Fruit fly (Drosophila melanogaster) whole organism, embryonic: ENCODE results near the gene CG46523.

Experiments used
- CG10267 ChIP-seq: fragments of 200-800 bp; sonication (Bioruptor generic); optimal IDR thresholded peaks from 2 replicates; lab custom pipeline; 2018; ENCODE audit warnings: missing biosample characterization, mild to moderate bottlenecking, missing genetic modification characterization, moderate library complexity
- CG12391 ChIP-seq: fragments of 200-800 bp; sonication (Bioruptor generic); optimal IDR thresholded peaks from 3 replicates; lab custom pipeline; 2018; ENCODE audit warnings: missing biosample characterization, mild to moderate bottlenecking, missing genetic modification characterization, moderate library complexity
- CG13894 ChIP-seq: fragments of 200-800 bp; sonication (Bioruptor generic); optimal IDR thresholded peaks from 3 replicates; lab custom pipeline; 2018; ENCODE audit warnings: missing biosample characterization, mild to moderate bottlenecking, missing genetic modification characterization, moderate library complexity
- CG15073 ChIP-seq: fragments of 200-800 bp; sonication (Bioruptor generic); optimal IDR thresholded peaks from 2 replicates; lab custom pipeline; 2016; ENCODE audit warnings: missing biosample characterization, missing genetic modification characterization
- CG1603 ChIP-seq: fragments of 200-800 bp; sonication (Bioruptor generic); optimal IDR thresholded peaks from 2 replicates; lab custom pipeline; 2019; ENCODE audit warnings: missing biosample characterization, mild to moderate bottlenecking, missing genetic modification characterization, moderate library complexity
- CG17186 ChIP-seq: fragments of 200-800 bp; sonication (Bioruptor generic); optimal IDR thresholded peaks from 3 replicates; lab custom pipeline; 2017; ENCODE audit warnings: missing biosample characterization, missing genetic modification reagents, missing genetic modification characterization
- CG32532 ChIP-seq: fragments of 200-800 bp; sonication (Bioruptor generic); IDR thresholded peaks from 2 replicates; pipeline ENCODE4 v1.3.6; 2022; ENCODE audit warnings: missing biosample characterization, missing genetic modification characterization
- CG7556 ChIP-seq: fragments of 200-800 bp; sonication (Bioruptor generic); optimal IDR thresholded peaks from 2 replicates; lab custom pipeline; 2017; ENCODE audit warnings: missing biosample characterization, mild to moderate bottlenecking, missing genetic modification characterization
- CG7963 ChIP-seq: fragments of 200-800 bp; sonication (Bioruptor generic); IDR thresholded peaks from 3 replicates; pipeline ENCODE4 v1.3.6; 2022; ENCODE audit warnings: missing biosample characterization, missing genetic modification characterization; ENCODE audit not compliant: partially characterized antibody
- CG8089 ChIP-seq: fragments of 200-800 bp; sonication (Bioruptor generic); optimal IDR thresholded peaks from 3 replicates; lab custom pipeline; 2016; ENCODE audit warnings: missing biosample characterization, missing genetic modification characterization
- CG8359 ChIP-seq: fragments of 200-800 bp; sonication (Bioruptor generic); optimal IDR thresholded peaks from 2 replicates; lab custom pipeline; 2017; ENCODE audit warnings: missing biosample characterization, mild to moderate bottlenecking, missing genetic modification characterization, borderline replicate concordance
- CG8478 ChIP-seq: fragments of >200 bp; optimal IDR thresholded peaks from 2 replicates; lab custom pipeline; 2018
- CG9932 ChIP-seq: fragments of 200-800 bp; sonication (Bioruptor generic); IDR thresholded peaks from 2 replicates; pipeline ENCODE4 v1.3.6; 2022; ENCODE audit warnings: missing biosample characterization, missing genetic modification characterization
- CkIIα-i1 ChIP-seq: fragments of 200-800 bp; sonication (Bioruptor generic); IDR thresholded peaks from 2 replicates; pipeline ENCODE4 v1.3.6; 2022; ENCODE audit warnings: missing biosample characterization, missing genetic modification characterization
- Deaf1 ChIP-seq: fragments of 200-800 bp; optimal IDR thresholded peaks from 3 replicates; lab custom pipeline; 2019; ENCODE audit warnings: missing biosample characterization, mild to moderate bottlenecking, missing genetic modification characterization, moderate library complexity
- Dek ChIP-seq: fragments of 200-800 bp; sonication (Bioruptor generic); optimal IDR thresholded peaks from 3 replicates; lab custom pipeline; 2019; ENCODE audit warnings: missing biosample characterization, mild to moderate bottlenecking, missing genetic modification characterization, moderate library complexity
- Dp ChIP-seq: fragments of 200-800 bp; sonication (Bioruptor generic); optimal IDR thresholded peaks from 2 replicates; lab custom pipeline; 2018; ENCODE audit warnings: missing biosample characterization, mild to moderate bottlenecking, missing genetic modification characterization, moderate library complexity
- Eip74EF ChIP-seq, 2 experiments: fragments of 200-800 bp in 1 of 2; fragments of >200 bp in 1 of 2; sonication (Bioruptor generic) in 1 of 2; optimal IDR thresholded peaks; 2 replicates each; lab custom pipeline; 2017 to 2019; ENCODE audit warnings: missing biosample characterization in 2 of 2, missing genetic modification characterization in 2 of 2, mild to moderate bottlenecking in 1 of 2, moderate library complexity in 1 of 2
- HLH4C ChIP-seq: fragments of 200-800 bp; sonication (Bioruptor generic); IDR thresholded peaks from 3 replicates; pipeline ENCODE4 v1.3.6; 2022; ENCODE audit warnings: missing biosample characterization, missing genetic modification characterization; ENCODE audit not compliant: partially characterized antibody
- HLHmδ ChIP-seq: fragments of 200-800 bp; sonication (Bioruptor generic); optimal IDR thresholded peaks from 2 replicates; lab custom pipeline; 2018; ENCODE audit warnings: missing biosample characterization, mild to moderate bottlenecking, missing genetic modification characterization, moderate library complexity
- Hmr ChIP-seq: fragments of 200-800 bp; sonication (Bioruptor generic); optimal IDR thresholded peaks from 3 replicates; lab custom pipeline; 2017; ENCODE audit warnings: mild to moderate bottlenecking, missing biosample characterization, missing genetic modification reagents, missing genetic modification characterization
- Med ChIP-seq: fragments of 200-800 bp; sonication (Bioruptor generic); peaks from one replicate; lab custom pipeline; 2016; ENCODE audit warnings: missing biosample characterization, missing genetic modification characterization, mild to moderate bottlenecking, inconsistent platforms, moderate library complexity
- NC2α ChIP-seq: fragments of 200-800 bp; sonication (Bioruptor generic); optimal IDR thresholded peaks from 2 replicates; lab custom pipeline; 2016; ENCODE audit warnings: missing biosample characterization, missing genetic modification characterization
- Oli ChIP-seq: fragments of 200-800 bp; sonication (Bioruptor generic); optimal IDR thresholded peaks from 2 replicates; lab custom pipeline; 2018; ENCODE audit warnings: missing biosample characterization, mild to moderate bottlenecking, missing genetic modification characterization, moderate library complexity
- Sox102F ChIP-seq: fragments of 200-800 bp; sonication (Bioruptor generic); optimal IDR thresholded peaks from 2 replicates; lab custom pipeline; 2018; ENCODE audit warnings: missing biosample characterization, mild to moderate bottlenecking, missing genetic modification characterization, moderate library complexity
- Spps ChIP-seq: fragments of 200-800 bp; sonication (Bioruptor generic); optimal IDR thresholded peaks from 2 replicates; lab custom pipeline; 2018; ENCODE audit warnings: missing biosample characterization, mild to moderate bottlenecking, missing genetic modification characterization
- Trl ChIP-seq, 3 experiments: fragments of >200 bp in 2 of 3; fragments of 200-800 bp in 1 of 3; sonication (Bioruptor generic) in 1 of 3; optimal IDR thresholded peaks; 2 replicates in 1 of 3; 3 replicates in 2 of 3; lab custom pipeline; 2016 to 2017; ENCODE audit warnings: missing biosample characterization in 1 of 3, missing genetic modification characterization in 1 of 3
- Xbp1 ChIP-seq: fragments of 200-800 bp; sonication (Bioruptor generic); optimal IDR thresholded peaks from 3 replicates; lab custom pipeline; 2016; ENCODE audit warnings: missing biosample characterization, mild to moderate bottlenecking, missing genetic modification characterization
- cato ChIP-seq: fragments of 200-800 bp; sonication (Bioruptor generic); optimal IDR thresholded peaks from 2 replicates; lab custom pipeline; 2016; ENCODE audit warnings: missing biosample characterization, missing genetic modification characterization, borderline replicate concordance
- cg ChIP-seq: fragments of 200-800 bp; sonication (Bioruptor generic); optimal IDR thresholded peaks from 3 replicates; lab custom pipeline; 2019; ENCODE audit warnings: missing biosample characterization, mild to moderate bottlenecking, missing genetic modification characterization, moderate library complexity
- crc ChIP-seq: fragments of 200-800 bp; sonication (Bioruptor generic); optimal IDR thresholded peaks from 2 replicates; lab custom pipeline; 2016; ENCODE audit warnings: missing biosample characterization, missing genetic modification characterization
- cwo ChIP-seq: fragments of 200-800 bp; sonication (Bioruptor generic); optimal IDR thresholded peaks from 3 replicates; lab custom pipeline; 2017; ENCODE audit warnings: missing biosample characterization, missing genetic modification characterization, mild to moderate bottlenecking, moderate library complexity, missing genetic modification reagents
- en ChIP-seq: fragments of 200-800 bp; sonication (Bioruptor generic); optimal IDR thresholded peaks from 2 replicates; lab custom pipeline; 2016; ENCODE audit warnings: missing biosample characterization, missing genetic modification characterization
- fd3F ChIP-seq: fragments of 200-800 bp; sonication (Bioruptor generic); optimal IDR thresholded peaks from 2 replicates; lab custom pipeline; 2018; ENCODE audit warnings: missing biosample characterization, mild to moderate bottlenecking, missing genetic modification characterization, moderate library complexity
- fd96Cb ChIP-seq: fragments of 200-800 bp; sonication (Bioruptor generic); optimal IDR thresholded peaks from 2 replicates; lab custom pipeline; 2018; ENCODE audit warnings: missing biosample characterization, mild to moderate bottlenecking, missing genetic modification characterization, moderate library complexity
- gfzf ChIP-seq: fragments of 200-800 bp; sonication (Bioruptor generic); optimal IDR thresholded peaks from 2 replicates; lab custom pipeline; 2016; ENCODE audit warnings: missing biosample characterization, mild to moderate bottlenecking, missing genetic modification characterization, moderate library complexity
- gsb-n ChIP-seq: fragments of 200-800 bp; sonication (Bioruptor generic); optimal IDR thresholded peaks from 3 replicates; lab custom pipeline; 2018; ENCODE audit warnings: missing biosample characterization, mild to moderate bottlenecking, missing genetic modification characterization
- h ChIP-seq: fragments of >200 bp; optimal IDR thresholded peaks from 2 replicates; lab custom pipeline; 2017
- ham ChIP-seq: fragments of 200-800 bp; sonication (Bioruptor generic); IDR thresholded peaks from 2 replicates; pipeline ENCODE4 v1.3.6; 2022; ENCODE audit warnings: missing biosample characterization, missing genetic modification characterization
- ind ChIP-seq: fragments of 200-800 bp; sonication (Bioruptor generic); optimal IDR thresholded peaks from 3 replicates; lab custom pipeline; 2016; ENCODE audit warnings: missing biosample characterization, missing genetic modification characterization
- jumu ChIP-seq: fragments of 200-800 bp; sonication (Bioruptor generic); optimal IDR thresholded peaks from 3 replicates; lab custom pipeline; 2016; ENCODE audit warnings: missing biosample characterization, missing genetic modification characterization
- nmo ChIP-seq: fragments of 200-800 bp; sonication (Bioruptor generic); optimal IDR thresholded peaks from 2 replicates; lab custom pipeline; 2018; ENCODE audit warnings: missing biosample characterization, mild to moderate bottlenecking, missing genetic modification characterization, moderate library complexity
- repo ChIP-seq: fragments of 200-800 bp; sonication (Bioruptor generic); optimal IDR thresholded peaks from 2 replicates; lab custom pipeline; 2016; ENCODE audit warnings: missing biosample characterization, missing genetic modification characterization
- shn ChIP-seq: fragments of 200-800 bp; sonication (Bioruptor generic); optimal IDR thresholded peaks from 3 replicates; lab custom pipeline; 2016; ENCODE audit warnings: missing biosample characterization, missing genetic modification characterization
- sna ChIP-seq: fragments of 200-800 bp; sonication (Bioruptor generic); IDR thresholded peaks from 2 replicates; pipeline ENCODE4 v1.3.6; 2022; ENCODE audit warnings: missing biosample characterization, missing genetic modification characterization; ENCODE audit not compliant: partially characterized antibody
- stwl ChIP-seq: fragments of 200-800 bp; sonication (Bioruptor generic); optimal IDR thresholded peaks from 3 replicates; lab custom pipeline; 2018; ENCODE audit warnings: missing biosample characterization, mild to moderate bottlenecking, missing genetic modification characterization, moderate library complexity
- sug ChIP-seq: fragments of 200-800 bp; optimal IDR thresholded peaks from 2 replicates; lab custom pipeline; 2019; ENCODE audit warnings: missing biosample characterization, mild to moderate bottlenecking, missing genetic modification characterization, moderate library complexity
- usp ChIP-seq: fragments of >200 bp; optimal IDR thresholded peaks from 2 replicates; lab custom pipeline; 2017; ENCODE audit warnings: missing biosample characterization, missing genetic modification characterization
- zfh1 ChIP-seq: fragments of 200-800 bp; sonication (Bioruptor generic); IDR thresholded peaks from 3 replicates; pipeline ENCODE4 v1.3.6; 2022; ENCODE audit warnings: missing biosample characterization, missing genetic modification characterization

The CG46523 gene

DNA sequence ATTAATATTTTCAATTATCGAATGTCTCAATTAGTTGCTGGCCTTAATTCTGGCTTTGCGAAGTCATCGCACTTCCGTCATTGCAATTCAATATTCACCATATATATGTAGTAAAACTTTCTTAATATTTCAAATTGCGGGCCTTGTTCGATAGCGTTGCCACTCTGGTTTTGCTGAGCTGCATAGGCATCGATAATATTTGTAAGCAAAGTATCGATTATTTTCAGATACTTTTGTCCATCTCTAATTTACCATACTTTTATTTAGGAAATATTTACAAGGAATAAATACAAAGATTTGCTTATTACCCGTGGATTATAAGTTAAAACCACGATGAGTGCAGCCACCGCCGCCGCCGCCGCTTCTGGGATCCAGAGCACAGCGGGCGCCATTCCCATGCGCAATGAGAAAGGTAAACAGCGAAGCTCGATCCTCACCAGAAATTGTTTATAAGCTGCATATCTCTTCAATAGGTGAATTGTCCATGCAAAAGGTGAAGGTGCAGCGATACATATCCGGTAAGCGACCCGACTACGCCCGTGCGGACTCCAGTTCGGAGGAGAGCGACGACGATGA lies 2.0 kb upstream of the CG46523 start, which contains the start of gene Mfap1 (continued):
- TF ChIP-seq CG8089 (GFP tag; lab: Kevin White, UChicago) = no peak
- no peak for TF ChIP-seq CG17186 (GFP tag; lab: Kevin White, UChicago)
- TF ChIP-seq Sox102F (GFP tag; lab: Kevin White, UChicago) = no peak
- no peak for TF ChIP-seq fd3F
- no peak for TF ChIP-seq Spps (tag; lab: Kevin White, UChicago)
- TF ChIP-seq sug (tag; lab: Kevin White, UChicago) = no peak
- no peak for TF ChIP-seq ham (GFP tag; lab: Robert Waterston, UW)
- no peak for TF ChIP-seq en (GFP tag; lab: Kevin White, UChicago)
- no peak for TF ChIP-seq CG32532 (GFP tag; lab: Robert Waterston, UW)
- no peak for TF ChIP-seq cwo (GFP tag; lab: Kevin White, UChicago)
- TF ChIP-seq CkIIα-i1 (GFP tag; lab: Robert Waterston, UW) = no peak
- no peak for TF ChIP-seq CG15073 (GFP tag; lab: Kevin White, UChicago)
- TF ChIP-seq HLH4C = peak; percentile 31; the same call in 2 of the 3 replicates
- peak; percentile 67 for TF ChIP-seq stwl (tag; lab: Kevin White, UChicago)
- TF ChIP-seq CG8478 = no peak
- TF ChIP-seq cato = no peak
- TF ChIP-seq repo (GFP tag; lab: Kevin White, UChicago) = no peak
- TF ChIP-seq gfzf (GFP tag; lab: Kevin White, UChicago) = peak; percentile 32
- peak; percentile 68 for TF ChIP-seq Med (GFP tag; lab: Kevin White, UChicago)
- TF ChIP-seq Dp (GFP tag; lab: Kevin White, UChicago) = peak; percentile 96
- no peak for TF ChIP-seq gsb-n (tag; lab: Kevin White, UChicago)
- TF ChIP-seq CG1603 (tag; lab: Kevin White, UChicago) = peak; percentile 66
- no peak for TF ChIP-seq usp (GFP tag; lab: Kevin White, UChicago)
- TF ChIP-seq ind = no peak
- TF ChIP-seq jumu (GFP tag; lab: Kevin White, UChicago) = no peak
- TF ChIP-seq CG7556 (GFP tag; lab: Kevin White, UChicago) = no peak
- no peak for TF ChIP-seq Oli (tag; lab: Kevin White, UChicago)
- TF ChIP-seq fd96Cb = no peak
- TF ChIP-seq Hmr (GFP tag; lab: Kevin White, UChicago) = no peak
- TF ChIP-seq HLHmδ (GFP tag; lab: Kevin White, UChicago) = no peak
- TF ChIP-seq Eip74EF (GFP tag; optimal IDR thresholded peaks at IDR 0.05; lab: Kevin White, UChicago) = no peak
- no peak for TF ChIP-seq CG12391 (tag; lab: Kevin White, UChicago)
- no peak for TF ChIP-seq Xbp1 (GFP tag; lab: Kevin White, UChicago)
- TF ChIP-seq shn (GFP tag; lab: Kevin White, UChicago) = no peak
- no peak for TF ChIP-seq CG8359 (GFP tag; lab: Kevin White, UChicago)
- no peak for TF ChIP-seq Trl (optimal IDR thresholded peaks at IDR 0.05; lab: Kevin White, UChicago)
- no peak for TF ChIP-seq Trl (GFP tag; optimal IDR thresholded peaks at IDR 0.05; lab: Kevin White, UChicago)
- TF ChIP-seq NC2α = no peak
- no peak for TF ChIP-seq cg (GFP tag; lab: Kevin White, UChicago)
- TF ChIP-seq Dek = no peak
- no peak for TF ChIP-seq h
- TF ChIP-seq crc (GFP tag; lab: Kevin White, UChicago) = no peak
- no peak for TF ChIP-seq Deaf1 (tag; lab: Kevin White, UChicago)
- 0 out of 2 replicates have a peak, but pooled peaks have one; percentile 15 for TF ChIP-seq sna (GFP tag; lab: Robert Waterston, UW)
- TF ChIP-seq zfh1 = peak; percentile 9; the same call in 2 of the 3 replicates
- TF ChIP-seq CG10267 (tag; lab: Kevin White, UChicago) = peak; percentile 33
- peak; percentile 29; the same call in 1 of the 2 replicates for TF ChIP-seq CG9932
- peak; percentile 24; the same call in 1 of the 3 replicates for TF ChIP-seq CG7963 (GFP tag; lab: Robert Waterston, UW)
- TF ChIP-seq nmo = peak; percentile 26
- TF ChIP-seq CG13894 (tag; lab: Kevin White, UChicago) = no peak
